Worm (Caenorhabditis elegans) whole organism, L2 larva: ENCODE results near the gene vha-14.

Experiments used
- R02D3.7 ChIP-seq: fragments of 150-350 bp; optimal IDR thresholded peaks from 2 replicates; lab custom pipeline; 2014; ENCODE audit warnings: missing biosample characterization, missing genetic modification characterization
- dmd-4 ChIP-seq: sonication (generic microtip); optimal IDR thresholded peaks from 2 replicates; lab custom pipeline; 2017; ENCODE audit warnings: missing biosample characterization, missing genetic modification characterization
- elt-3 ChIP-seq: sonication (generic microtip); optimal IDR thresholded peaks from 2 replicates; lab custom pipeline; 2017; ENCODE audit warnings: missing biosample characterization, missing genetic modification characterization
- lin-13 ChIP-seq: fragments of 150-350 bp; optimal IDR thresholded peaks from 2 replicates; lab custom pipeline; 2014; ENCODE audit warnings: missing biosample characterization, missing genetic modification reagents, missing genetic modification characterization
- mab-5 ChIP-seq: fragments of 150-350 bp; optimal IDR thresholded peaks from 2 replicates; lab custom pipeline; 2014; ENCODE audit warnings: missing biosample characterization, missing genetic modification characterization
- mbf-1 ChIP-seq: sonication (generic microtip); optimal IDR thresholded peaks from 2 replicates; lab custom pipeline; 2017; ENCODE audit warnings: missing biosample characterization, missing genetic modification characterization
- nhr-23 ChIP-seq: fragments of 150-350 bp; optimal IDR thresholded peaks from 2 replicates; lab custom pipeline; 2014; ENCODE audit warnings: missing biosample characterization, missing genetic modification reagents, missing genetic modification characterization
- nhr-25 ChIP-seq: fragments of 150-350 bp; sonication (generic microtip); optimal IDR thresholded peaks from 3 replicates; lab custom pipeline; 2014; ENCODE audit warnings: missing biosample characterization, missing genetic modification characterization
- snpc-4 ChIP-seq: fragments of 150-350 bp; optimal IDR thresholded peaks from 2 replicates; lab custom pipeline; 2014; ENCODE audit warnings: missing biosample characterization, missing genetic modification characterization
- unc-39 ChIP-seq: fragments of 150-350 bp; optimal IDR thresholded peaks from 2 replicates; lab custom pipeline; 2014; ENCODE audit warnings: missing biosample characterization, missing genetic modification characterization
- zag-1 ChIP-seq: fragments of 150-350 bp; optimal IDR thresholded peaks from 2 replicates; lab custom pipeline; 2014; ENCODE audit warnings: missing biosample characterization, missing genetic modification characterization
- ztf-1 ChIP-seq: fragments of 200-800 bp; sonication (Bioruptor generic); conservative IDR thresholded peaks from 2 replicates; pipeline ENCODE4 v1.3.6; 2022; ENCODE audit warnings: missing genetic modification characterization, missing compliant biosample characterization
- ztf-11 ChIP-seq: sonication (generic microtip); optimal IDR thresholded peaks from 2 replicates; lab custom pipeline; 2017; ENCODE audit warnings: missing biosample characterization, missing genetic modification characterization

DNA sequence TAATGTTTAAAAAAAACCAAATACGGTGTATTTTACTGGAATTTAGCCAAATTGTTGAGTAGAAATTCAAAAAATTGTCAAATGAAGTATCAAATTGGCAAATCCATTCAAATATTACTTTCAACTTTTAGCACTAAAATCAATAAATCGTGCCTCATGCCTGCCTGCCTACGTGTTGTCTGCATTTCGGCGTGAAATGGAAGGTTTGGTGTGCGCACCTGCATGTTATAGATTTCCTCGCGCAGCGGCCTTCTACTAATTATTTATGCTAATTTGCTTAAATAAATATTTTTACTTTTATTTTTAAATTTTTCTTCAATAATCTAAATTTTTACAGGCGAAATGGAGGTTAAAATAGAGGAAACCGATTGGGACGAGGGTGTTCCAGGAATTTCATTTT lies 20.9 kb downstream of the vha-14 start, which contains the start of gene ZK1098.2:
- TF ChIP-seq mab-5 (tag; lab: Kevin White, UChicago) = no peak
- no peak for TF ChIP-seq unc-39
- TF ChIP-seq lin-13 (GFP tag; lab: Kevin White, UChicago) = no peak
- no peak for TF ChIP-seq ztf-1 (GFP tag; lab: Robert Waterston, UW)
- TF ChIP-seq ztf-11 = no peak
- TF ChIP-seq nhr-23 = no peak
- TF ChIP-seq dmd-4 (tag; lab: Kevin White, UChicago) = no peak
- TF ChIP-seq elt-3 = no peak
- TF ChIP-seq zag-1 = no peak
- TF ChIP-seq R02D3.7 = no peak
- TF ChIP-seq nhr-25 (tag; lab: Kevin White, UChicago) = no peak
- no peak for TF ChIP-seq mbf-1
- no peak for TF ChIP-seq snpc-4 (tag; lab: Kevin White, UChicago)
